Fruit fly (Drosophila melanogaster): ENCODE data around the gene Cpr66D.

The Cpr66D gene

DNA sequence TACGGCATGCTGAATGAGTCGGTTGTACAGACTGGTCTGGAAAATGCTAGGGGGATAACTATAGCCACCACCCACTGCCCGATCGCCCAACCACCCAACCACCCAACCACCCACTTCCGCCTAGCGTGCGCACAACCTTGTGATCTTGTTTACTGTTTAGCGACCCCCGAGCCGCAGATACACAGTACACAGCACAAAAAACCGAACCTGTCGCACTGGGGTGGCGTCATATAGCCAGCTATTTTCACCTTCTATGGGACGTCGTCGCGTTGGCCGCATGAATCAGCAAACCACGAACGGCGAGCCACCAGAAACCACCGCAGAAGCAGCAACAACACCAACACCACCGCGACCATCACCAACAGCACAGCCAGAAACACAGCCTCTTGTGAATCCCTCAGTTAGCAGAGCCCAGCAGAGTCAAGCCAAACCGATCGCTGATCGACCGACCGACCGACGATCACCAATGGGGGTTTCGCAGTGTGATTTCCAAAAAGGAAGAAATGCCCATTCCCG lies 34.8 kb downstream of the Cpr66D start (continued):
- TF ChIP-seq CG8290 (GFP tag; optimal IDR thresholded peaks at IDR 0.05) (no peak), CG8290 (tag; optimal IDR thresholded peaks at IDR 0.05) (peak in 1 of 2 experiments; percentile 20), CG6689 (GFP tag; IDR thresholded peaks at IDR 0.05) (0 out of 2 replicates have a peak, but pooled peaks have one; percentile 6), schlank (tag; optimal IDR thresholded peaks at IDR 0.05) (peak; percentile 7), Camta (GFP tag; optimal IDR thresholded peaks at IDR 0.05) (no peak), fd3F (GFP tag; optimal IDR thresholded peaks at IDR 0.05) (no peak), CG11695 (GFP tag; IDR thresholded peaks at IDR 0.05) (no peak), CG16863 (GFP tag; optimal IDR thresholded peaks at IDR 0.05) (no peak), Sox100B (GFP tag; optimal IDR thresholded peaks at IDR 0.05) (no peak), Nf-YB (GFP tag; optimal IDR thresholded peaks at IDR 0.05) (no peak), pros (GFP tag; optimal IDR thresholded peaks at IDR 0.05) (no peak), sisA (GFP tag; IDR thresholded peaks at IDR 0.05) (no peak), ssp (GFP tag; IDR thresholded peaks at IDR 0.05) (0 out of 2 replicates have a peak, but pooled peaks have one; percentile 9), CG10147 (GFP tag; optimal IDR thresholded peaks at IDR 0.05) (peak; percentile 25), Hsf (GFP tag; optimal IDR thresholded peaks at IDR 0.05) (no peak), mirr (GFP tag; optimal IDR thresholded peaks at IDR 0.05) (no peak), Tbp (GFP tag; optimal IDR thresholded peaks at IDR 0.05) (no peak), CG3847 (GFP tag; IDR thresholded peaks at IDR 0.05) (no peak), ftz-f1 (GFP tag; optimal IDR thresholded peaks at IDR 0.05) (peak; percentile 68), Awh (GFP tag; IDR thresholded peaks at IDR 0.05) (peak; percentile 10; the same call in 1 of the 2 replicates), CG9215 (GFP tag; IDR thresholded peaks at IDR 0.05) (0 out of 2 replicates have a peak, but pooled peaks have one; percentile 29), CG10979 (tag; optimal IDR thresholded peaks at IDR 0.05) (no peak), CG9932 (GFP tag; IDR thresholded peaks at IDR 0.05) (peak; percentile 54), Hey (tag; optimal IDR thresholded peaks at IDR 0.05) (no peak), CG10321 (GFP tag; IDR thresholded peaks at IDR 0.05) (0 out of 2 replicates have a peak, but pooled peaks have one; percentile 10), CG1603 (tag; optimal IDR thresholded peaks at IDR 0.05) (no peak), CG10366 (GFP tag; IDR thresholded peaks at IDR 0.05) (0 out of 2 replicates have a peak, but pooled peaks have one; percentile 12), NK7.1 (GFP tag; optimal IDR thresholded peaks at IDR 0.05) (no peak), CHES-1-like (GFP tag; optimal IDR thresholded peaks at IDR 0.05) (peak; percentile 53), MESR4 (GFP tag; optimal IDR thresholded peaks at IDR 0.05) (no peak), Opbp (GFP tag; IDR thresholded peaks at IDR 0.05; ENCODE audit: partially characterized antibody) (0 out of 3 replicates have a peak, but pooled peaks have one; percentile 7), CG13123 (GFP tag; optimal IDR thresholded peaks at IDR 0.05) (no peak), CG12104 (GFP tag; optimal IDR thresholded peaks at IDR 0.05) (no peak), dimm (GFP tag; IDR thresholded peaks at IDR 0.05) (no peak), Atf3 (GFP tag; optimal IDR thresholded peaks at IDR 0.05) (peak; percentile 5), CG5180 (GFP tag; optimal IDR thresholded peaks at IDR 0.05) (no peak), CG11247 (GFP tag; IDR thresholded peaks at IDR 0.05) (no peak)

DNA sequence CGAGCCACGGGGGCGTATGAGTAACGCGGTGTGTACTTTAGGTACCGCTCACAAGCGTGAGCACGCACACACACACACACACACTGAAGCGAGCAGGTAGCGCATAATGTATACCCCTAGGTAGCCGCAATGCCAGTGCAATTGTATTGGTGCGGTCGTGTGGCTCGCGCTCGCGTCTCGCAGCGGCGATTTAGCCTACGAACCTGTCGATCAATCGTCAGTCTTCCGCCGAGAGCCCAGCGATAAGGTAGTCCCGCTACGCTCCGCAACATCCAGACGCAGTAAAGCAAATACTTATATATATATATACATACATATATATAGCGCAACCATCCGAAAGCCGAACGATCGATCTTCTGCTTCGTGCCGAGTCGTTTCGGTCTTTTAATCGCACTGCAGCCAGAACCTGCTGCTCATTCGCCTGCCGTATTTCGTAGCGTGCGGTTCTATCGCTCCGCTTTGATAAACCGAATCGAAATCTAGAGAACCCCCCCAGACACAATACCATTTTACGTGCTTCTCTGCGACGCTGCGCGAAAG lies 35.4 kb downstream of the Cpr66D start, which contains the start of gene hry:
hry (plus strand) TSS at position 215 of the 540 bp plus-strand sequence.
- TF ChIP-seq Hr78 (GFP tag; optimal IDR thresholded peaks at IDR 0.05) (peak in 1 of 2 experiments; percentile 81), org-1 (GFP tag; optimal IDR thresholded peaks at IDR 0.05) (peak; percentile 14), lab (GFP tag; optimal IDR thresholded peaks at IDR 0.05) (peak; percentile 82), CG3407 (GFP tag; optimal IDR thresholded peaks at IDR 0.05) (peak; percentile 29), toy (GFP tag; IDR thresholded peaks at IDR 0.05) (no peak), Nf-YA (GFP tag; IDR thresholded peaks at IDR 0.05) (no peak), mirr (GFP tag; optimal IDR thresholded peaks at IDR 0.05) (peak; percentile 86), CG31441 (GFP tag; IDR thresholded peaks at IDR 0.05) (no peak; the same call in 1 of the 2 replicates), crp (GFP tag; optimal IDR thresholded peaks at IDR 0.05) (no peak), Fer2 (tag; optimal IDR thresholded peaks at IDR 0.05) (no peak), vvl (GFP tag; IDR thresholded peaks at IDR 0.05) (peak; percentile 71; the same call in 1 of the 2 replicates), CG5953 (GFP tag; IDR thresholded peaks at IDR 0.05) (peak; percentile 48; the same call in 1 of the 2 replicates), CG15696 (tag; optimal IDR thresholded peaks at IDR 0.05) (peak; percentile 3), grau (tag; optimal IDR thresholded peaks at IDR 0.05) (peak; percentile 38), gro (GFP tag; optimal IDR thresholded peaks at IDR 0.05) (peak; percentile 32), CG13894 (tag; optimal IDR thresholded peaks at IDR 0.05) (peak; percentile 72)
